Worm (Caenorhabditis elegans) whole organism, L4/young adult: Measurements from ENCODE around the gene C18D1.2.

Source experiments
- W03F9.2 ChIP-seq: fragments of 150-350 bp; optimal IDR thresholded peaks from 2 replicates; lab custom pipeline; 2014; ENCODE audit warnings: missing biosample characterization, missing genetic modification characterization
- dao-5 ChIP-seq: sonication (generic microtip); optimal IDR thresholded peaks from 2 replicates; lab custom pipeline; 2016; ENCODE audit warnings: missing genotype, missing genetic modification characterization, moderate library complexity, missing compliant biosample characterization
- him-1 ChIP-seq: sonication (generic microtip); optimal IDR thresholded peaks from 2 replicates; lab custom pipeline; 2016; ENCODE audit warnings: missing genotype, missing genetic modification reagents, missing genetic modification characterization, missing compliant biosample characterization

DNA sequence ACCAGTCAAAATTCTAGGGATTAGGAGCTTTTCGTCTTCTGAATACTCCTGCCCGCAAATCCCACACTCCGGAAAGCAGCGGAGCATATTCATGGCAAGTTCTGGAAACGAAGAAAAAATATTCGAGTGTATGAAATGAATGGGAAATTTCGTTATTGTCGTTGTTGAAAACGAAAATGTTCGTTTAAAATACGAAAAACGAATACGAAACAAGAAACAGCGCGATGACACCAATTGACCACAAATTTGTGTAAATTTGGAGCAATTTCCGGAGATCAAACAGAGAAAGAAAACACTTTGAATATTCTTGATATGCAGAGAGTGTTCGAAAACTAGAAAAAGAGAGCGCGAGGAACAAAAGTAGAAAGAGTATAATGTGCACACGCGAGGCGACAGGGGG, 48.8 kb downstream of the C18D1.2 start, which contains the start of gene ZK945.4:
- TF ChIP-seq him-1 (tag; lab: Kevin White, UChicago): no peak
- no peak for TF ChIP-seq dao-5 (tag; lab: Kevin White, UChicago)
- no peak for TF ChIP-seq W03F9.2
